Worm (Caenorhabditis elegans) whole organism, mixed stage, embryonic: Measurements from ENCODE around the gene nspg-6.
A peak's percentile ranks its signal among the peaks of the same experiment; 100 is the strongest.

Source experiments
- bed-3 ChIP-seq: fragments of 200-800 bp; sonication (Bioruptor generic); optimal IDR thresholded peaks from 3 replicates; lab custom pipeline; 2018; ENCODE audit warnings: mild to moderate bottlenecking, missing genetic modification characterization, moderate library complexity, missing compliant biosample characterization
- blmp-1 ChIP-seq: fragments of 150-350 bp; optimal IDR thresholded peaks from 2 replicates; lab custom pipeline; 2014; ENCODE audit warnings: missing biosample characterization, missing genetic modification characterization
- ceh-39 ChIP-seq: fragments of 150-350 bp; optimal IDR thresholded peaks from 2 replicates; lab custom pipeline; 2014; ENCODE audit warnings: missing biosample characterization, missing genetic modification characterization
- ceh-43 ChIP-seq: fragments of 200-800 bp; sonication (Bioruptor generic); optimal IDR thresholded peaks from 2 replicates; lab custom pipeline; 2018; ENCODE audit warnings: mild to moderate bottlenecking, missing genetic modification characterization, moderate library complexity, missing compliant biosample characterization
- ces-1 ChIP-seq: fragments of 150-350 bp; optimal IDR thresholded peaks from 2 replicates; lab custom pipeline; 2014; ENCODE audit warnings: missing biosample characterization, missing genetic modification reagents, missing genetic modification characterization
- cnd-1 ChIP-seq: fragments of 200-800 bp; sonication (Bioruptor generic); optimal IDR thresholded peaks from 2 replicates; lab custom pipeline; 2018; ENCODE audit warnings: mild to moderate bottlenecking, missing genetic modification characterization, missing compliant biosample characterization
- drap-1 ChIP-seq: fragments of 200-800 bp; sonication (Bioruptor generic); optimal IDR thresholded peaks from 3 replicates; lab custom pipeline; 2018; ENCODE audit warnings: mild to moderate bottlenecking, missing genetic modification characterization, missing compliant biosample characterization
- elt-1 ChIP-seq: sonication (generic microtip); optimal IDR thresholded peaks from 2 replicates; lab custom pipeline; 2017; ENCODE audit warnings: missing genetic modification characterization, mild to moderate bottlenecking, missing compliant biosample characterization, antibody characterized with exemption, moderate library complexity, borderline replicate concordance; ENCODE audit not compliant: insufficient read depth
- elt-3 ChIP-seq: fragments of 150-350 bp; optimal IDR thresholded peaks from 2 replicates; lab custom pipeline; 2014; ENCODE audit warnings: missing biosample characterization, missing genetic modification characterization
- flh-1 ChIP-seq: fragments of 200-800 bp; sonication (Bioruptor generic); optimal IDR thresholded peaks from 2 replicates; lab custom pipeline; 2018; ENCODE audit warnings: mild to moderate bottlenecking, missing genetic modification characterization, moderate library complexity, missing compliant biosample characterization
- ham-2 ChIP-seq: fragments of 200-800 bp; sonication (Bioruptor generic); optimal IDR thresholded peaks from 2 replicates; lab custom pipeline; 2018; ENCODE audit warnings: mild to moderate bottlenecking, missing genetic modification characterization, missing compliant biosample characterization
- hlh-1 ChIP-seq: fragments of 150-350 bp; optimal IDR thresholded peaks from 2 replicates; lab custom pipeline; 2014; ENCODE audit warnings: missing biosample characterization, missing genetic modification reagents, missing genetic modification characterization
- lin-13 ChIP-seq: fragments of 150-350 bp; optimal IDR thresholded peaks from 2 replicates; lab custom pipeline; 2014; ENCODE audit warnings: missing biosample characterization, missing genetic modification characterization
- lin-32 ChIP-seq: fragments of 200-800 bp; sonication (Bioruptor generic); optimal IDR thresholded peaks from 2 replicates; lab custom pipeline; 2018; ENCODE audit warnings: mild to moderate bottlenecking, missing genetic modification characterization, missing compliant biosample characterization
- lsy-2 ChIP-seq: fragments of 150-350 bp; optimal IDR thresholded peaks from 2 replicates; lab custom pipeline; 2014; ENCODE audit warnings: missing biosample characterization, missing genetic modification characterization
- mep-1 ChIP-seq: fragments of 150-350 bp; optimal IDR thresholded peaks from 2 replicates; lab custom pipeline; 2017; ENCODE audit warnings: missing biosample characterization, missing genetic modification reagents, missing genetic modification characterization, inconsistent platforms
- mls-2 ChIP-seq: sonication (generic microtip); optimal IDR thresholded peaks from 2 replicates; lab custom pipeline; 2016; ENCODE audit warnings: mild to moderate bottlenecking, missing genetic modification characterization, moderate library complexity, missing compliant biosample characterization
- nhr-12 ChIP-seq: fragments of 150-350 bp; optimal IDR thresholded peaks from 2 replicates; lab custom pipeline; 2014; ENCODE audit warnings: missing biosample characterization, missing genetic modification characterization
- nhr-2 ChIP-seq: fragments of 150-350 bp; optimal IDR thresholded peaks from 2 replicates; lab custom pipeline; 2014; ENCODE audit warnings: missing biosample characterization, missing genetic modification characterization
- nhr-237 ChIP-seq: fragments of 150-350 bp; optimal IDR thresholded peaks from 2 replicates; lab custom pipeline; 2014; ENCODE audit warnings: missing biosample characterization, missing genetic modification characterization
- nhr-28 ChIP-seq: fragments of 150-350 bp; optimal IDR thresholded peaks from 2 replicates; lab custom pipeline; 2014; ENCODE audit warnings: missing biosample characterization, missing genetic modification characterization
- nhr-76 ChIP-seq: sonication (generic microtip); optimal IDR thresholded peaks from 2 replicates; lab custom pipeline; 2017; ENCODE audit warnings: missing biosample characterization, missing genetic modification characterization
- sem-2 ChIP-seq: fragments of 200-800 bp; sonication (Bioruptor generic); optimal IDR thresholded peaks from 2 replicates; lab custom pipeline; 2018; ENCODE audit warnings: mild to moderate bottlenecking, missing genetic modification characterization, missing compliant biosample characterization
- sptf-1 ChIP-seq: sonication (generic microtip); optimal IDR thresholded peaks from 2 replicates; lab custom pipeline; 2017; ENCODE audit warnings: mild to moderate bottlenecking, missing genetic modification characterization, moderate library complexity, missing compliant biosample characterization
- tbx-8 ChIP-seq: fragments of 200-800 bp; sonication (Bioruptor generic); optimal IDR thresholded peaks from 2 replicates; lab custom pipeline; 2018; ENCODE audit warnings: mild to moderate bottlenecking, missing genetic modification characterization, moderate library complexity, missing compliant biosample characterization
- unc-120 ChIP-seq: sonication (generic microtip); optimal IDR thresholded peaks from 2 replicates; lab custom pipeline; 2017; ENCODE audit warnings: missing genetic modification characterization, missing compliant biosample characterization; ENCODE audit not compliant: poor library complexity, severe bottlenecking
- unc-39 ChIP-seq: fragments of 150-350 bp; optimal IDR thresholded peaks from 2 replicates; lab custom pipeline; 2014; ENCODE audit warnings: missing biosample characterization, missing genetic modification characterization
- unc-62 ChIP-seq: fragments of 150-350 bp; optimal IDR thresholded peaks from 2 replicates; lab custom pipeline; 2014; ENCODE audit warnings: missing biosample characterization, missing genetic modification reagents, missing genetic modification characterization
- zip-8 ChIP-seq: fragments of 150-350 bp; optimal IDR thresholded peaks from 2 replicates; lab custom pipeline; 2014; ENCODE audit warnings: missing biosample characterization, missing genetic modification characterization
- ztf-11 ChIP-seq: fragments of 150-350 bp; optimal IDR thresholded peaks from 2 replicates; lab custom pipeline; 2014; ENCODE audit warnings: missing biosample characterization, missing genetic modification characterization

Gene nspg-6

DNA sequence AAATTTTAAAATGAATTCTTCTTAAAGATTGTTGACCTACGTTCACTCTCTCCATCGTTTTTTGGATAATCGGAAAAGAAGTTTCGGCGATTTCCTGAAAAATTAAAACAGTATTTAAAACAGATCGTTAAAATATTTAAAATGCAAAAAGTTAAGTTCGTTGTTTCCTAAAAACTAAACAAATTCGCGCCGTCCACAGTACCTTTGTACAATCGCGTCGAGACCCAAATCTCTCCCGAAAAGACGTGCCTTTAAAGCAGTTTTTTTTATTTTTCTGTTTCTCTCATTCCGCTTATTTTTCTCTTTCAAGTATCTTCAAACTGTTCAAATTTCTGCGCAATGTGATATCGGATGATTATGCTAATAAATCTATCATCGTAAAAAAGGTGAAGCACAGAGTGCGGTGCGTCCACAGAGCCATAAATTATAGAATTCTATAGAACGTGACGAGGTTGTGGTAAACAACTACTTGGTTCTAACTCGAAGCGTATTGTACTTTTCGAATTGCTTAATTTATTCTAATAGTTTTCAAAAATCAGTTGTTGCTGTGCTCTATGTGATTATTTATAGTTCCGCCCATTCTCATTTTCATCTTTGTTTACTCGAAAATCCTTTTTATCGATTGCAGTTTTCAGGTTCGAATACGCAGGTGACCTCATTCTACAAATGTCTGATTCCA, 4.0 kb downstream of the nspg-6 start, which contains the start of the genes F56C9.6 and F56C9.3:
TSS of gene F56C9.6 (minus strand) at position 112 of the 679 bp plus-strand sequence.
TSS of gene F56C9.3 (plus strand) at position 629 of the 679 bp plus-strand sequence.
- TF ChIP-seq ceh-39 (no peak), nhr-2 (no peak), unc-39 (tag; lab: Kevin White, UChicago) (no peak)

DNA sequence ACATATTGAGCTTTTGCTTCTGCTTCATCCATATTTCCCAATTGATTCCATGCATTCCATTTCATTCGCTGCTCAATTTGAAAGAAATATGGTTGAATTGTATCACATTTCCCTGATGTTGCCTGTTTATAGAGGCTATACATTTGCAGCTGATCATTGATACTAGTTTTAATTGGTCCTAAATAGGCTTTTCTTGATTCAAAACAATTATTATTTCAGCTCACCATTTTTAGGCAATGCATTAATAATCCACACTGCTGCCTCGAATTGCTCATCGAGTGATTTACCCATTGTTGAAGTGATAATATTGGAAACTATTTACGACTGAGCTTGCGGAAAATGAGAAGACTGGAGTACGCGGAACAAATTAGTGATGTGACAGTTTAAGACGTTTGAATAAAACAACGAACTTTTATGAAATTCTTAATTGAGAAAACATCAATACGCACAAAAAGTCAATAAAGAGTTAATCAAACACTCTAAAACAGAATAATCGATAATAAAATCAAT, 6.1 kb downstream of the nspg-6 start, which contains the start of gene acbp-4:
TSS of gene acbp-4 (minus strand) at position 510 of the 510 bp plus-strand sequence.
- TF ChIP-seq nhr-28 (tag; lab: Kevin White, UChicago) (no peak), lin-32 (GFP tag; lab: Kevin White, UChicago) (no peak), ces-1 (GFP tag; lab: Kevin White, UChicago) (no peak), unc-62 (GFP tag; lab: Kevin White, UChicago) (no peak), nhr-237 (no peak), lsy-2 (tag; lab: Kevin White, UChicago) (no peak), elt-3 (tag; lab: Kevin White, UChicago) (no peak), tbx-8 (GFP tag; lab: Kevin White, UChicago) (no peak), flh-1 (no peak), unc-39 (tag; lab: Kevin White, UChicago) (no peak), ceh-39 (no peak), elt-1 (tag; lab: Kevin White, UChicago) (no peak), bed-3 (GFP tag; lab: Kevin White, UChicago) (no peak), ztf-11 (tag; lab: Kevin White, UChicago) (no peak), mls-2 (tag; lab: Kevin White, UChicago) (no peak), blmp-1 (tag; lab: Kevin White, UChicago) (no peak)

DNA sequence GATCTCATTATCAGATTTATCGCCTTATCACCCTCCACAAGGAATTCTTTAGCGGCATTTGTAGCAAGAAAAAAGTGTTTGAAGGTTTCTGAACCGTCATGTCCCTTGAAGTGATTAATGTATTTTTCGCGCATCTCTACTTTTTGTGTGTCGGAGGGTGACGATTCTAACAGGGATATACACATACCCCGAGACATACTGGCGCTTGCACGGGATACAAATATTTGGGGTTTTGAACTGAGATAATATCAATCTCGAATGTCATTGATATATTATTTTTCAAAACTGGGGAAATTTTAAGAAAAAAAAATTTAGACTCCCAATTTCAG, 9.2 kb downstream of the nspg-6 start:
- no peak for TF ChIP-seq nhr-76
- no peak for TF ChIP-seq flh-1
- no peak for TF ChIP-seq nhr-12 (tag; lab: Kevin White, UChicago)
- no peak for TF ChIP-seq unc-62 (GFP tag; lab: Kevin White, UChicago)
- no peak for TF ChIP-seq ztf-11 (tag; lab: Kevin White, UChicago)
- TF ChIP-seq ceh-43: no peak

DNA sequence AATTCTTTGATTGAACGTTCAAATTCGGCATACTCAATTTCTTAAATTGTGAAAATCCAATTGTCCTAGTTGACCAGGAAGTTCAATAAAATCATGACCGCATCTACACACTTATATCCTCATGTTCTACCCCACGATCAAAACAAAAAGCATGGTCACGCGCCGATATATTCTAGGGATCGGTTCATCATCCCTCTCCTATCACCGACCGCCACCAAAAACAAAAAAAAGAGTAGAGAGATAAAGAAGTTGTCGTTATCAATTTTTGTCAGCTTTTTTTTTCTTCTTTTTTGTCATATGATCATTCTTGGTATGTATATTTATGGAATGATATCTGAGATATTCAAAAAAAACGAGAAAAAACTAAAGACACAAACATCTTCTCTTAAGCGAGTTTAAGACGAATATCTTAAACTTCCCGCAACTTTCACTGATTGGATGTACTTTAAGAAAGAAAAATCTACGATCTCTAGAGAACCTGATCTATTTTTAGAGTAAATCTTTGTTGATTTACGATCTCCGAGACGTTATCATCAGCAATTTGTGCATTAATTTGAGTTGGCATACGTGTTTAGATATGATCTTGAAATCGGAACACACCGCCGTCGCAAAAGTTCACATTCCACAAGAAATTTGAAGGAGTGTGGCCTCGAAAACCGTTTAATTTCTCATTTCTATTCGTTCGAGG, 9.7 kb downstream of the nspg-6 start:
- TF ChIP-seq unc-120 (tag; lab: Kevin White, UChicago) (no peak), elt-1 (tag; lab: Kevin White, UChicago) (peak; percentile 44)
- TF ChIP-seq, all 35 proteins: peak for 1

DNA sequence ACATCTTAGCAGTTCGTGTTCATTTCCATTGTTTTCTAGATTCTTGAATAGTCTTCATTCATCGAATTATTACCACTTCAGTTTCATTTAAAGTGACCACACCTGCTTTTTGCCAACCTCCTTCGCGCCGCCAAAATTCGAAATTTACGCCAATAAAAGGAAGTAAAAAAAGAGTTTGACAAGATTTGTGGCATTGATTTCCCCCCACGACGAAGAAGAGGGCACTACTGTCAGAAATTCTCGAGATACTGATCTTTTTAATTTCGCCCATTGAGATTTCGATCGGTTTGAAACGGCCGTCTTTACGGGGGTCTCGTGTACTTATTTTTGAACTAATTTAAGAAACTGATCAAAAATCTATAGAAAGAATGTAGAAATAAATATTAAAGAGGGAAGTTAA, 13.1 kb downstream of the nspg-6 start:
- no peak for TF ChIP-seq nhr-237
- no peak for TF ChIP-seq hlh-1
- no peak for TF ChIP-seq ham-2 (GFP tag; lab: Kevin White, UChicago)
- no peak for TF ChIP-seq lin-13 (tag; lab: Kevin White, UChicago)
- TF ChIP-seq mep-1 (tag; lab: Kevin White, UChicago): no peak
- TF ChIP-seq drap-1 (GFP tag; lab: Kevin White, UChicago): no peak
- no peak for TF ChIP-seq nhr-76
- no peak for TF ChIP-seq lsy-2 (tag; lab: Kevin White, UChicago)
- no peak for TF ChIP-seq lin-32 (GFP tag; lab: Kevin White, UChicago)
- no peak for TF ChIP-seq cnd-1 (tag; lab: Kevin White, UChicago)
- TF ChIP-seq zip-8 (tag; lab: Kevin White, UChicago): no peak
- TF ChIP-seq sem-2: no peak
- no peak for TF ChIP-seq elt-3 (tag; lab: Kevin White, UChicago)
- TF ChIP-seq ces-1 (GFP tag; lab: Kevin White, UChicago): no peak
- no peak for TF ChIP-seq sptf-1 (tag; lab: Kevin White, UChicago)
- TF ChIP-seq elt-1 (tag; lab: Kevin White, UChicago): no peak
